Worm (Caenorhabditis elegans): ENCODE data around the gene cdc-48.1.

cdc-48.1 gene

ce11 chrII:10554046-10554399 is 9.2 kb downstream of the cdc-48.1 start:
- peak; percentile 48 for TF ChIP-seq nhr-25 (tag; optimal IDR thresholded peaks at IDR 0.05)
- no peak for TF ChIP-seq lsy-2 (tag; optimal IDR thresholded peaks at IDR 0.05)
- no peak for TF ChIP-seq gmeb-1 (tag; optimal IDR thresholded peaks at IDR 0.05)
- TF ChIP-seq zag-1 (tag; optimal IDR thresholded peaks at IDR 0.05) = no peak
- peak; percentile 3 for TF ChIP-seq ceh-16 (tag; optimal IDR thresholded peaks at IDR 0.05)
- no peak for TF ChIP-seq Y55F3AM.14 (GFP tag; optimal IDR thresholded peaks at IDR 0.05)
- TF ChIP-seq nhr-129 (tag; optimal IDR thresholded peaks at IDR 0.05) = peak; percentile 13
- no peak for TF ChIP-seq dmd-4 (tag; optimal IDR thresholded peaks at IDR 0.05)
- no peak for TF ChIP-seq egl-27 (tag; optimal IDR thresholded peaks at IDR 0.05)
- TF ChIP-seq nhr-77 (tag; optimal IDR thresholded peaks at IDR 0.05) = no peak
- TF ChIP-seq ztf-11 (tag; optimal IDR thresholded peaks at IDR 0.05) = no peak

DNA sequence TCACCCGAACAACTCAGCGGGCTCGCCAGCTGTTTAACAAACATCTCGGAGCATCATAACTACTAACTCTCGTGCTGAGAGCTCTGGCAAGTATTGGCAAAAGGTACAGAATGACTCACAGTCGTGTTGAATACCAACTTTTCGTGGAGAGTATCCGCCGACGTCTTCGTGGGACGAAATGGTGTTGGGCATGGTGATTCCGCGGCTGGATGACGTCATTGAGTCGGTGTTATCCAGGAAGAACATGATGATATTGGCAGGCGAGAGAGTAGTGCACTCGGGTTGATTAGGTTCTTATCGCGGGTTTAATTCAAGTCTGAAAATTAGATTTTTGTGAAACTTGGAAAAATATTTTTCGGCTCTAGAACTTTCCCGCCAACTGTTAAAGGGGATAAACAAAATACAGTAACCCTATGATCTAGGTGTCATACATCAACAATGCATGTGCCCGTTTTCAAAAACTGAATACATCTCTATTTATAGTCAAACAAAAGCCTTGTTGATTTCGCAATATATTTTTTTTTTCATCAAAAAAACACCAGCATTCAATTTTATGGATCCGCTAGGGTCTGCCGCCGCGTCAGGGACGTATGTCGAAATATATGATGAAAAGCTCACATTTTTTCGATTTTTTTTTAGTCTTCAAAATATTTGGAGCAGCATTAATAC is 9.7 kb downstream of the cdc-48.1 start:
- TF ChIP-seq sma-3 (GFP tag; optimal IDR thresholded peaks at IDR 0.05) (no peak), unc-55 (GFP tag; optimal IDR thresholded peaks at IDR 0.05) (peak; percentile 44), nhr-129 (tag; optimal IDR thresholded peaks at IDR 0.05) (peak; percentile 19), nhr-25 (tag; optimal IDR thresholded peaks at IDR 0.05) (no peak), crh-2 (tag; optimal IDR thresholded peaks at IDR 0.05) (no peak)

- TF ChIP-seq nhr-10 (tag; optimal IDR thresholded peaks at IDR 0.05) (peak; percentile 10), ztf-11 (tag; optimal IDR thresholded peaks at IDR 0.05) (no peak), nhr-77 (tag; optimal IDR thresholded peaks at IDR 0.05) (peak; percentile 19), nhr-12 (tag; optimal IDR thresholded peaks at IDR 0.05) (peak; percentile 41), nhr-25 (tag; optimal IDR thresholded peaks at IDR 0.05) (peak; percentile 98), ceh-16 (tag; optimal IDR thresholded peaks at IDR 0.05) (peak; percentile 83), nhr-6 (tag; optimal IDR thresholded peaks at IDR 0.05) (peak; percentile 96), aly-2 (tag; optimal IDR thresholded peaks at IDR 0.05) (no peak), dmd-4 (tag; optimal IDR thresholded peaks at IDR 0.05) (no peak), ZK546.5 (tag; optimal IDR thresholded peaks at IDR 0.05) (no peak), sma-9 (GFP tag; optimal IDR thresholded peaks at IDR 0.05) (peak; percentile 98), sma-9 (tag; optimal IDR thresholded peaks at IDR 0.05) (no peak), lin-13 (GFP tag; optimal IDR thresholded peaks at IDR 0.05) (peak; percentile 84), Y55F3AM.14 (GFP tag; optimal IDR thresholded peaks at IDR 0.05) (peak; percentile 78), elt-1 (tag; optimal IDR thresholded peaks at IDR 0.05) (no peak), unc-55 (GFP tag; optimal IDR thresholded peaks at IDR 0.05) (peak; percentile 93), C34F6.9 (tag; optimal IDR thresholded peaks at IDR 0.05) (peak; percentile 98), elt-3 (tag; optimal IDR thresholded peaks at IDR 0.05) (no peak), mab-5 (tag; optimal IDR thresholded peaks at IDR 0.05) (peak; percentile 70), zag-1 (tag; optimal IDR thresholded peaks at IDR 0.05) (peak; percentile 69), snpc-4 (tag; optimal IDR thresholded peaks at IDR 0.05) (peak; percentile 61), alr-1 (tag; optimal IDR thresholded peaks at IDR 0.05) (no peak), F13H6.1 (tag; optimal IDR thresholded peaks at IDR 0.05) (peak; percentile 95), peb-1 (tag; optimal IDR thresholded peaks at IDR 0.05) (no peak), nhr-21 (tag; optimal IDR thresholded peaks at IDR 0.05) (peak; percentile 97), ztf-4 (tag; optimal IDR thresholded peaks at IDR 0.05) (peak; percentile 97), blmp-1 (tag; optimal IDR thresholded peaks at IDR 0.05; ENCODE audit: insufficient read depth) (peak; percentile 68), nhr-237 (tag; optimal IDR thresholded peaks at IDR 0.05) (no peak), unc-39 (tag; optimal IDR thresholded peaks at IDR 0.05) (no peak), sem-4 (tag; optimal IDR thresholded peaks at IDR 0.05) (peak; percentile 96), mdl-1 (tag; optimal IDR thresholded peaks at IDR 0.05) (peak; percentile 84 to 92), sma-3 (GFP tag; optimal IDR thresholded peaks at IDR 0.05) (peak; percentile 97), lin-39 (tag; optimal IDR thresholded peaks at IDR 0.05) (no peak), crh-2 (tag; optimal IDR thresholded peaks at IDR 0.05) (peak; percentile 98), nhr-11 (tag; optimal IDR thresholded peaks at IDR 0.05) (no peak), nhr-23 (tag; optimal IDR thresholded peaks at IDR 0.05) (no peak), nhr-129 (tag; optimal IDR thresholded peaks at IDR 0.05) (peak; percentile 97), egl-27 (tag; optimal IDR thresholded peaks at IDR 0.05) (peak; percentile 88), mbf-1 (tag; optimal IDR thresholded peaks at IDR 0.05) (no peak), unc-62 (GFP tag; optimal IDR thresholded peaks at IDR 0.05) (peak; percentile 61), fos-1 (tag; optimal IDR thresholded peaks at IDR 0.05) (peak; percentile 88), lin-11 (tag; optimal IDR thresholded peaks at IDR 0.05) (peak; percentile 88), gmeb-1 (tag; optimal IDR thresholded peaks at IDR 0.05) (peak; percentile 87), ceh-82 (tag; optimal IDR thresholded peaks at IDR 0.05) (peak; percentile 1), R02D3.7 (tag; optimal IDR thresholded peaks at IDR 0.05) (no peak), lsy-2 (tag; optimal IDR thresholded peaks at IDR 0.05) (peak; percentile 75 to 94)
These were observed 11.0 kb downstream of the cdc-48.1 start for ce11 chrII:10551985-10552736.

Data from whole organism, L2 larva.